Fruit fly (Drosophila melanogaster): ENCODE results near the gene CG5890.

CG5890 gene

DNA sequence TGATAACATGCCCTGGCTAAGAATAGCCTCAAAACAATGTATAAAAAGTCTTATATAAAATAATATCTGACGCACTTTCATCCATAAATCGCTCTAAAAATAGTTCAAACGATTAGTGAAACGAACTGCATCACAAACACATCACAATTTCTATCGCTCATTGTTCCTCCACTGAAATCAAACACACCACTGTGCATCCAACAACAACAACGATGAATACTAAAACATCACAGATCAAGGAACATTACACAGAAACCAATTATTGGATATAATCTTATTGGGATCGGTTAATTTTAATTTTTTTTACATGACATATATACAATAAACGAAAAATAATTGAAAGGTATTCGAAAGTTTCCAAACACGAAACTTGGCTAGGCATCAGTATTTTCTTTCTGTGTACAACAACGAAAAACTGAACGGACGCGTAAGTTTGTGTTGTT is 23.4 kb downstream of the CG5890 start (continued):
- TF ChIP-seq odd (GFP tag; optimal IDR thresholded peaks at IDR 0.05) (peak; percentile 37), CoRest (tag; optimal IDR thresholded peaks at IDR 0.05) (peak; percentile 87), phol (tag; optimal IDR thresholded peaks at IDR 0.05) (peak; percentile 86), ash1 (GFP tag; optimal IDR thresholded peaks at IDR 0.05) (no peak), Neu2 (GFP tag; optimal IDR thresholded peaks at IDR 0.05; ENCODE audit: borderline replicate concordance) (no peak), D19B (GFP tag; optimal IDR thresholded peaks at IDR 0.05) (peak; percentile 48), cg (GFP tag; optimal IDR thresholded peaks at IDR 0.05) (no peak), Hr51 (GFP tag; optimal IDR thresholded peaks at IDR 0.05) (peak; percentile 45 to 83), CG7745 (tag; optimal IDR thresholded peaks at IDR 0.05) (no peak), Bdp1 (GFP tag; optimal IDR thresholded peaks at IDR 0.05) (no peak), nerfin-2 (GFP tag; IDR thresholded peaks at IDR 0.05; ENCODE audit: partially characterized antibody) (no peak), Trl (optimal IDR thresholded peaks at IDR 0.05) (no peak), Trl (GFP tag; optimal IDR thresholded peaks at IDR 0.05) (no peak), ftz-f1 (GFP tag; optimal IDR thresholded peaks at IDR 0.05) (no peak), ara (GFP tag; IDR thresholded peaks at IDR 0.05) (no peak; the same call in 1 of the 2 replicates), ewg (GFP tag; optimal IDR thresholded peaks at IDR 0.05) (peak; percentile 66), tx (GFP tag; optimal IDR thresholded peaks at IDR 0.05) (peak; percentile 69), tgo (GFP tag; IDR thresholded peaks at IDR 0.05) (peak; percentile 86), vnd (GFP tag; IDR thresholded peaks at IDR 0.05; ENCODE audit: partially characterized antibody) (no peak), CG31441 (GFP tag; IDR thresholded peaks at IDR 0.05) (peak; percentile 86), pfk (GFP tag; optimal IDR thresholded peaks at IDR 0.05) (no peak), CG11504 (tag; optimal IDR thresholded peaks at IDR 0.05) (peak; percentile 85), CG17568 (GFP tag; optimal IDR thresholded peaks at IDR 0.05) (peak; percentile 54), CG33557 (GFP tag; optimal IDR thresholded peaks at IDR 0.05) (no peak), CG9727 (GFP tag; optimal IDR thresholded peaks at IDR 0.05) (peak; percentile 71), inv (GFP tag; IDR thresholded peaks at IDR 0.05; ENCODE audit: partially characterized antibody) (no peak), CG31224 (GFP tag; IDR thresholded peaks at IDR 0.05) (no peak), D19A (tag; optimal IDR thresholded peaks at IDR 0.05) (peak; percentile 77), nom (GFP tag; optimal IDR thresholded peaks at IDR 0.05) (no peak), CG11560 (tag; IDR thresholded peaks at IDR 0.05) (no peak), CG1529 (GFP tag; optimal IDR thresholded peaks at IDR 0.05) (peak; percentile 63), CG4820 (GFP tag; optimal IDR thresholded peaks at IDR 0.05) (peak; percentile 80), gcm (GFP tag; optimal IDR thresholded peaks at IDR 0.05) (peak; percentile 62), Oaz (GFP tag; IDR thresholded peaks at IDR 0.05) (peak; percentile 63), ham (GFP tag; IDR thresholded peaks at IDR 0.05) (no peak), bsh (GFP tag; optimal IDR thresholded peaks at IDR 0.05) (peak in 1 of 2 experiments; percentile 92), wdn (GFP tag; IDR thresholded peaks at IDR 0.05) (no peak), CG4707 (GFP tag; optimal IDR thresholded peaks at IDR 0.05) (peak; percentile 61), cad (GFP tag; optimal IDR thresholded peaks at IDR 0.05) (no peak), bowl (GFP tag; IDR thresholded peaks at IDR 0.05) (0 out of 2 replicates have a peak, but pooled peaks have one; percentile 43), grau (tag; optimal IDR thresholded peaks at IDR 0.05) (peak; percentile 84), CG6765 (GFP tag; optimal IDR thresholded peaks at IDR 0.05) (peak; percentile 35), CG31388 (GFP tag; optimal IDR thresholded peaks at IDR 0.05) (no peak), B-H1 (GFP tag; IDR thresholded peaks at IDR 0.05) (peak; percentile 76), Optix (GFP tag; IDR thresholded peaks at IDR 0.05) (no peak), onecut (GFP tag; IDR thresholded peaks at IDR 0.05) (peak; percentile 63), Sin3A (optimal IDR thresholded peaks at IDR 0.05) (no peak), Hr39 (optimal IDR thresholded peaks at IDR 0.05) (no peak), Gsc (GFP tag; IDR thresholded peaks at IDR 0.05) (no peak), kni (GFP tag; optimal IDR thresholded peaks at IDR 0.05) (no peak), Hey (tag; optimal IDR thresholded peaks at IDR 0.05) (no peak), sens-2 (GFP tag; IDR thresholded peaks at IDR 0.05) (peak; percentile 61)
